Fruit fly (Drosophila melanogaster): ENCODE measurements around the gene jar.

The jar gene

dm6 chr3R:24276104-24277008, 5.3 kb upstream of the jar start, which contains the start of gene Orct (continued):
- no peak for TF ChIP-seq sc (optimal IDR thresholded peaks at IDR 0.05)
- TF ChIP-seq sc (GFP tag; optimal IDR thresholded peaks at IDR 0.05): peak; percentile 54
- TF ChIP-seq CG7963 (GFP tag; IDR thresholded peaks at IDR 0.05; ENCODE audit: partially characterized antibody): no peak
- TF ChIP-seq danr (GFP tag; IDR thresholded peaks at IDR 0.05): no peak
- TF ChIP-seq bcd (GFP tag; optimal IDR thresholded peaks at IDR 0.05): peak; percentile 82
- 0 out of 3 replicates have a peak, but pooled peaks have one; percentile 65 for TF ChIP-seq CG6175 (GFP tag; IDR thresholded peaks at IDR 0.05)
- peak; percentile 52 for TF ChIP-seq CG10267 (tag; optimal IDR thresholded peaks at IDR 0.05)
- TF ChIP-seq CG18476 (GFP tag; optimal IDR thresholded peaks at IDR 0.05): peak; percentile 51
- peak; percentile 84 for TF ChIP-seq Ets65A (GFP tag)
- peak; percentile 35; the same call in 1 of the 3 replicates for TF ChIP-seq zfh1 (GFP tag; IDR thresholded peaks at IDR 0.05)
- no peak for TF ChIP-seq corto (GFP tag; optimal IDR thresholded peaks at IDR 0.05)
- TF ChIP-seq CG15514 (GFP tag; optimal IDR thresholded peaks at IDR 0.05): peak; percentile 60
- TF ChIP-seq eve (GFP tag; optimal IDR thresholded peaks at IDR 0.05): no peak
- peak; percentile 54 for TF ChIP-seq gsb-n (tag; optimal IDR thresholded peaks at IDR 0.05)
- peak; percentile 75 for TF ChIP-seq Rfx (GFP tag; IDR thresholded peaks at IDR 0.05)
- TF ChIP-seq GATAe (GFP tag; conservative IDR thresholded peaks at IDR 0.05): peak; percentile 85
- TF ChIP-seq unpg (GFP tag; optimal IDR thresholded peaks at IDR 0.05): peak; percentile 75
- TF ChIP-seq Drgx (GFP tag; IDR thresholded peaks at IDR 0.05): peak; percentile 53; the same call in 1 of the 2 replicates
- TF ChIP-seq nmo (GFP tag; optimal IDR thresholded peaks at IDR 0.05): peak; percentile 74
- peak; percentile 57 for TF ChIP-seq CG8281 (tag; optimal IDR thresholded peaks at IDR 0.05)
- peak; percentile 57 for TF ChIP-seq CG10274 (GFP tag; optimal IDR thresholded peaks at IDR 0.05)
- no peak for TF ChIP-seq ato (GFP tag; IDR thresholded peaks at IDR 0.05; ENCODE audit: partially characterized antibody)
- peak; percentile 94 for TF ChIP-seq CG17361 (GFP tag; IDR thresholded peaks at IDR 0.05)
- TF ChIP-seq CG17328 (GFP tag; IDR thresholded peaks at IDR 0.05): no peak
- TF ChIP-seq CG11723 (GFP tag; optimal IDR thresholded peaks at IDR 0.05): peak; percentile 40
- TF ChIP-seq ash1 (GFP tag; optimal IDR thresholded peaks at IDR 0.05): no peak
- TF ChIP-seq fd3F (GFP tag; optimal IDR thresholded peaks at IDR 0.05): peak; percentile 74
- no peak for TF ChIP-seq hth (optimal IDR thresholded peaks at IDR 0.05)
- TF ChIP-seq insv (GFP tag; optimal IDR thresholded peaks at IDR 0.05): peak in 1 of 2 experiments; percentile 21
- no peak for TF ChIP-seq CG34224 (GFP tag; IDR thresholded peaks at IDR 0.05; ENCODE audit: partially characterized antibody)
- peak; percentile 55 for TF ChIP-seq Ssrp (tag; optimal IDR thresholded peaks at IDR 0.05)
- TF ChIP-seq Dbx (GFP tag; IDR thresholded peaks at IDR 0.05): peak; percentile 75; the same call in 2 of the 3 replicates
- TF ChIP-seq otp (GFP tag; IDR thresholded peaks at IDR 0.05): peak; percentile 32; the same call in 1 of the 3 replicates
- no peak for TF ChIP-seq CG17802 (tag; optimal IDR thresholded peaks at IDR 0.05)
- TF ChIP-seq CG17385 (GFP tag; optimal IDR thresholded peaks at IDR 0.05): peak; percentile 74
- no peak for TF ChIP-seq CG33557 (GFP tag; optimal IDR thresholded peaks at IDR 0.05)
- peak; percentile 54 for TF ChIP-seq CG5180 (GFP tag; optimal IDR thresholded peaks at IDR 0.05)
- peak; percentile 66 for TF ChIP-seq CG17359 (tag; optimal IDR thresholded peaks at IDR 0.05)
- peak; percentile 3 for TF ChIP-seq abd-A (tag; optimal IDR thresholded peaks at IDR 0.05)
- peak; percentile 63 for TF ChIP-seq CG17829 (tag; optimal IDR thresholded peaks at IDR 0.05)
- peak; percentile 27 for TF ChIP-seq CG30020 (tag; optimal IDR thresholded peaks at IDR 0.05)
- TF ChIP-seq Elba2 (GFP tag; optimal IDR thresholded peaks at IDR 0.05): no peak
- no peak for TF ChIP-seq CG3407 (GFP tag; optimal IDR thresholded peaks at IDR 0.05)
- peak; percentile 56 for TF ChIP-seq Bteb2 (GFP tag; optimal IDR thresholded peaks at IDR 0.05)
- peak; percentile 52 to 69 for TF ChIP-seq dpn (GFP tag; optimal IDR thresholded peaks at IDR 0.05)
- peak; percentile 87 for TF ChIP-seq HLH54F (GFP tag; optimal IDR thresholded peaks at IDR 0.05)
- TF ChIP-seq Adf1 (GFP tag; IDR thresholded peaks at IDR 0.05): peak; percentile 45; the same call in 1 of the 2 replicates
- peak; percentile 2 for TF ChIP-seq CG31388 (GFP tag; optimal IDR thresholded peaks at IDR 0.05)

All from whole organism, embryonic.